Worm (Caenorhabditis elegans) whole organism, early embryonic: ENCODE measurements around the gene dhhc-9.
A peak's percentile ranks its signal among the peaks of the same experiment; 100 is the strongest.

Experiments used
- B0310.2 ChIP-seq: sonication (generic microtip); optimal IDR thresholded peaks from 2 replicates; lab custom pipeline; 2016; ENCODE audit warnings: mild to moderate bottlenecking, missing genetic modification characterization, missing compliant biosample characterization
- F13C5.2 ChIP-seq: sonication (generic microtip); optimal IDR thresholded peaks from 2 replicates; lab custom pipeline; 2017; ENCODE audit warnings: mild to moderate bottlenecking, missing genetic modification characterization, inconsistent platforms, missing compliant biosample characterization
- aly-1 ChIP-seq: sonication (generic microtip); optimal IDR thresholded peaks from 2 replicates; lab custom pipeline; 2016; ENCODE audit warnings: missing genetic modification characterization, missing compliant biosample characterization
- ama-1 ChIP-seq: fragments of 150-350 bp; optimal IDR thresholded peaks from 2 replicates; lab custom pipeline; 2014
- ceh-13 ChIP-seq: fragments of 200-800 bp; sonication (Bioruptor generic); optimal IDR thresholded peaks from 2 replicates; lab custom pipeline; 2018; ENCODE audit warnings: mild to moderate bottlenecking, missing genetic modification characterization, missing compliant biosample characterization
- ceh-36 ChIP-seq: sonication (generic microtip); optimal IDR thresholded peaks from 2 replicates; lab custom pipeline; 2016; ENCODE audit warnings: missing genetic modification characterization, inconsistent platforms, missing compliant biosample characterization
- ets-7 ChIP-seq: sonication (generic microtip); optimal IDR thresholded peaks from 2 replicates; lab custom pipeline; 2016; ENCODE audit warnings: missing genotype, missing genetic modification characterization, missing compliant biosample characterization
- flt-1 ChIP-seq: fragments of 200-800 bp; sonication (Bioruptor generic); IDR thresholded peaks from 2 replicates; pipeline ENCODE4 v1.3.6; 2022; ENCODE audit warnings: missing genetic modification characterization, missing compliant biosample characterization
- hmbx-1 ChIP-seq: sonication (generic microtip); optimal IDR thresholded peaks from 2 replicates; lab custom pipeline; 2016; ENCODE audit warnings: mild to moderate bottlenecking, missing genetic modification characterization, missing compliant biosample characterization
- hmg-4 ChIP-seq: fragments of 200-800 bp; sonication (Bioruptor generic); optimal IDR thresholded peaks from 2 replicates; lab custom pipeline; 2018; ENCODE audit warnings: mild to moderate bottlenecking, missing genetic modification characterization, missing compliant biosample characterization
- hnd-1 ChIP-seq: sonication (generic microtip); optimal IDR thresholded peaks from 2 replicates; lab custom pipeline; 2016; ENCODE audit warnings: missing genetic modification characterization, missing compliant biosample characterization
- pes-1 ChIP-seq: fragments of 200-800 bp; sonication (Bioruptor generic); IDR thresholded peaks from 2 replicates; pipeline ENCODE4 v1.3.6; 2022; ENCODE audit warnings: missing genetic modification reagents, missing genetic modification characterization, missing compliant biosample characterization
- scrt-1 ChIP-seq: fragments of 200-800 bp; sonication (Bioruptor generic); IDR thresholded peaks from 2 replicates; pipeline ENCODE4 v1.3.6; 2022; ENCODE audit warnings: missing genetic modification characterization, missing compliant biosample characterization
- sea-1 ChIP-seq: fragments of 200-800 bp; sonication (Bioruptor generic); conservative IDR thresholded peaks from 2 replicates; pipeline ENCODE4 v1.3.6; 2022; ENCODE audit warnings: missing genetic modification characterization, missing compliant biosample characterization
- tbx-11 ChIP-seq: fragments of 200-800 bp; sonication (Bioruptor generic); IDR thresholded peaks from 2 replicates; pipeline ENCODE4 v1.3.6; 2022; ENCODE audit warnings: missing genetic modification characterization, missing compliant biosample characterization
- tbx-37 ChIP-seq: fragments of 200-800 bp; sonication (Bioruptor generic); conservative IDR thresholded peaks from 2 replicates; pipeline ENCODE4 v1.3.6; 2022; ENCODE audit warnings: missing genetic modification reagents, missing genetic modification characterization, missing compliant biosample characterization
- tra-4 ChIP-seq: sonication (generic microtip); optimal IDR thresholded peaks from 2 replicates; lab custom pipeline; 2017; ENCODE audit warnings: missing genetic modification characterization, missing compliant biosample characterization

Gene dhhc-9

DNA sequence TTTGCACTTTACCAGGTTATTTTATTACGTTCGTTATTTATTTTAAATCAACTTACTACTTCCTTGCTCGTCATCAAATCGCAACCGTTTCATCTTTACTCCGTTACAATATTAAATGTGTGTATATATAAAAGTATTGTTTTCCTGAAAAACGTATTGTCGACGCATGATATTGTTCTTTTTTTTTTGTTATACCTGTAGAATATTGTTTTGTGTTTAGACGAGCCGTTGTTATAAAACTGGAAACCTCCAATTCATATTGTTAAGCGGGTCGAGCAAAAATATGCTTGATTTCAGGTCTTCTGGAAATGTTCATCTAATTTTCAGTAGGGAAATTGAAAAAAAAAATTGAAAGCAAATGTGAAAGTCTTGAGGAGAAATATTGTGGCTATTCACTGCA is 37.0 kb upstream of the dhhc-9 start, which contains the start of gene gid-2:
Gene gid-2 (minus strand): TSS at position 101 of the 400 bp plus-strand sequence.
- TF ChIP-seq tbx-37 (GFP tag; lab: Robert Waterston, UW) (no peak), aly-1 (no peak), scrt-1 (GFP tag; lab: Robert Waterston, UW) (no peak), ets-7 (tag; lab: Kevin White, UChicago) (no peak), sea-1 (GFP tag; lab: Robert Waterston, UW) (no peak), ama-1 (lab: Kevin White, UChicago) (no peak), hmg-4 (no peak), tra-4 (tag; lab: Kevin White, UChicago) (no peak), hnd-1 (tag; lab: Kevin White, UChicago) (no peak), pes-1 (no peak), tbx-11 (no peak), ceh-13 (GFP tag; lab: Kevin White, UChicago) (no peak), flt-1 (GFP tag; lab: Robert Waterston, UW) (no peak), hmbx-1 (tag; lab: Kevin White, UChicago) (no peak), ceh-36 (tag; lab: Kevin White, UChicago) (no peak), B0310.2 (no peak), F13C5.2 (tag; lab: Kevin White, UChicago) (no peak)

DNA sequence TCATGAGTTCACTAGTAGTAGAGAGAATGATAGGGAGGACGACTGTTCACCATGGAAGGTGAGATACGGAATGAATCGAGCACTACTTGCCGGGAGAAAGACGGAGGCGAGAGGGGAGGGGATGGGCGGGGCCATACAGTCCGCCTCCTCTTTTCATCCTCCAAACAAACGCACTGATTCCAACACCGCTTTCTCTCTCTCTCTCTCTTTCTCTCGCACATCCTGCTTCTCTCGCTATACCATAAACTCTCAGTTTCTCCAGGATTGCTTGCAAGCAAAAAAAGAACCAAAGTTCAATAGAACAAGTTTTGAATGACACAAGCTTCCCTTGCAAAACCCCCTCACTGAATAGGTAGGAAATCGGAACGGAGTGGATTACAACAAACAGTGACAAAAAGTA is 33.5 kb upstream of the dhhc-9 start:
- no peak for TF ChIP-seq B0310.2
- no peak for TF ChIP-seq F13C5.2 (tag; lab: Kevin White, UChicago)
- no peak for TF ChIP-seq tra-4 (tag; lab: Kevin White, UChicago)
- no peak for TF ChIP-seq ama-1 (lab: Kevin White, UChicago)

DNA sequence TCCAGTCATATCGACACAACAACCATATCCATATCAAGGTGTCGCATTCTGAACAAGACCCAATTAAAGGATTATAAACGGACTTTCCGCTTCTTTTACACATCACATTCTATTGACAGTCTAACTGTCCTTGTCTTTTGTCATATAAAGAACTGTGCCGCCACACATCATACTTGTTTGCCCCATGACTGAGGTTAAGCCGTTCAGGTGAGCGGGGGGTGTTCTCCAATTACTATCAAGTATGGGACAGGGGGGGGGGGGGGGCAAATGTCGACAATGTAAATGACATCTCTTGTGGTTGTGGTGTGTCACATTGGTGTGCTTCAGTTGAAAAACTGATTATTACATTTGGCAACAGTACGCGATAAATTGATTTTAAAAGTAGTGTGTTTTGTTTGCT is 32.0 kb upstream of the dhhc-9 start:
- TF ChIP-seq B0310.2 (peak; percentile 41), tbx-37 (GFP tag; lab: Robert Waterston, UW) (no peak)

- TF ChIP-seq ceh-36 (tag; lab: Kevin White, UChicago) (no peak), tbx-37 (GFP tag; lab: Robert Waterston, UW) (no peak), ama-1 (lab: Kevin White, UChicago) (no peak), aly-1 (peak; percentile 15), ets-7 (tag; lab: Kevin White, UChicago) (no peak), scrt-1 (GFP tag; lab: Robert Waterston, UW) (0 out of 2 replicates have a peak, but pooled peaks have one; percentile 26), hnd-1 (tag; lab: Kevin White, UChicago) (no peak), hmg-4 (peak; percentile 91), B0310.2 (peak; percentile 6), tbx-11 (no peak)
Measured at ce11 chrX:2432459-2432858, 30.6 kb upstream of the dhhc-9 start.

ce11 chrX:2430317-2430716 is 28.5 kb upstream of the dhhc-9 start:
- TF ChIP-seq ceh-13 (GFP tag; lab: Kevin White, UChicago) (no peak), flt-1 (GFP tag; lab: Robert Waterston, UW) (no peak), scrt-1 (GFP tag; lab: Robert Waterston, UW) (no peak), F13C5.2 (tag; lab: Kevin White, UChicago) (no peak), pes-1 (no peak), hmg-4 (no peak), tbx-37 (GFP tag; lab: Robert Waterston, UW) (no peak), aly-1 (no peak), ama-1 (lab: Kevin White, UChicago) (no peak), tbx-11 (no peak), ets-7 (tag; lab: Kevin White, UChicago) (no peak), sea-1 (GFP tag; lab: Robert Waterston, UW) (no peak), tra-4 (tag; lab: Kevin White, UChicago) (no peak), ceh-36 (tag; lab: Kevin White, UChicago) (no peak), hmbx-1 (tag; lab: Kevin White, UChicago) (no peak), B0310.2 (no peak), hnd-1 (tag; lab: Kevin White, UChicago) (no peak)

DNA sequence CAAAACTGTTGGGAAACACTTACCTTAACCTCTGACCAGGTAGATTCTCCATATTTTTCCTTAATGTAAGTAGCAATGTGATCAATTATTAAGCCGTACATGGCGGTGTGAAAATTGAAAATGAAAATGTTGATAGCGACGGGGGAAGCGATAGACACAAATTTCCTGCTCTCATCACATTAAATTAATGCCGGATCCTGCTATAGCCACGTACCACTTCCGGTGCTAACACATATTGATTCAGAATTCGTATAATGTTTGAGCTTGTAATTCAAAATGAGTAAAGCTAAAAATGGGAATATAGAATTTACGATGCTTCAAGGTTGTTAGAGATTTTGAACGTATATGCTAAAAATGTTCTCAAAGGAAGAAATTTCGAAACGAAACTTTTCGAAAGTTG is 25.6 kb upstream of the dhhc-9 start, which contains the start of gene gcy-31:
Gene gcy-31 (minus strand): TSS at position 101 of the 400 bp plus-strand sequence.
- TF ChIP-seq scrt-1 (GFP tag; lab: Robert Waterston, UW) (no peak), hnd-1 (tag; lab: Kevin White, UChicago) (no peak), ets-7 (tag; lab: Kevin White, UChicago) (no peak), ama-1 (lab: Kevin White, UChicago) (no peak), ceh-13 (GFP tag; lab: Kevin White, UChicago) (no peak), B0310.2 (no peak), aly-1 (no peak), ceh-36 (tag; lab: Kevin White, UChicago) (no peak), sea-1 (GFP tag; lab: Robert Waterston, UW) (no peak), tra-4 (tag; lab: Kevin White, UChicago) (no peak), tbx-37 (GFP tag; lab: Robert Waterston, UW) (no peak), hmg-4 (no peak), F13C5.2 (tag; lab: Kevin White, UChicago) (no peak), pes-1 (no peak), tbx-11 (no peak)

ce11 chrX:2426932-2427331 is 25.1 kb upstream of the dhhc-9 start:
- no peak for TF ChIP-seq ceh-36 (tag; lab: Kevin White, UChicago)
- no peak for TF ChIP-seq ceh-13 (GFP tag; lab: Kevin White, UChicago)
- TF ChIP-seq hnd-1 (tag; lab: Kevin White, UChicago): no peak
- TF ChIP-seq tra-4 (tag; lab: Kevin White, UChicago): no peak
- TF ChIP-seq B0310.2: no peak
- no peak for TF ChIP-seq flt-1 (GFP tag; lab: Robert Waterston, UW)
- no peak for TF ChIP-seq ama-1 (lab: Kevin White, UChicago)
- TF ChIP-seq tbx-37 (GFP tag; lab: Robert Waterston, UW): no peak
- TF ChIP-seq hmg-4: no peak
- no peak for TF ChIP-seq F13C5.2 (tag; lab: Kevin White, UChicago)
- TF ChIP-seq sea-1 (GFP tag; lab: Robert Waterston, UW): no peak
- no peak for TF ChIP-seq tbx-11
- TF ChIP-seq ets-7 (tag; lab: Kevin White, UChicago): no peak
- no peak for TF ChIP-seq hmbx-1 (tag; lab: Kevin White, UChicago)
- no peak for TF ChIP-seq scrt-1 (GFP tag; lab: Robert Waterston, UW)
